Worm (Caenorhabditis elegans) whole organism, mixed stage, embryonic: ENCODE measurements around the gene Y82E9BR.22.
"Not testable (repeated sequence)": the region's sequence is repeated elsewhere in the genome, so short reads cannot be mapped to it uniquely, and the experiment has no call there.

Source experiments
- M03D4.4 ChIP-seq: sonication (generic microtip); optimal IDR thresholded peaks from 2 replicates; lab custom pipeline; 2017; ENCODE audit warnings: mild to moderate bottlenecking, missing genetic modification characterization, missing compliant biosample characterization
- elt-1 ChIP-seq: sonication (generic microtip); optimal IDR thresholded peaks from 2 replicates; lab custom pipeline; 2017; ENCODE audit warnings: missing genetic modification characterization, mild to moderate bottlenecking, missing compliant biosample characterization, antibody characterized with exemption, moderate library complexity, borderline replicate concordance; ENCODE audit not compliant: insufficient read depth
- ham-2 ChIP-seq: fragments of 200-800 bp; sonication (Bioruptor generic); optimal IDR thresholded peaks from 2 replicates; lab custom pipeline; 2018; ENCODE audit warnings: mild to moderate bottlenecking, missing genetic modification characterization, missing compliant biosample characterization
- nhr-12 ChIP-seq: fragments of 150-350 bp; optimal IDR thresholded peaks from 2 replicates; lab custom pipeline; 2014; ENCODE audit warnings: missing biosample characterization, missing genetic modification characterization
- nhr-76 ChIP-seq: sonication (generic microtip); optimal IDR thresholded peaks from 2 replicates; lab custom pipeline; 2017; ENCODE audit warnings: missing biosample characterization, missing genetic modification characterization
- pha-4 ChIP-seq: fragments of 150-350 bp; optimal IDR thresholded peaks from 2 replicates; lab custom pipeline; 2018; ENCODE audit warnings: missing biosample characterization, missing genetic modification reagents, missing genetic modification characterization
- snpc-4 ChIP-seq: fragments of 150-350 bp; optimal IDR thresholded peaks from 2 replicates; lab custom pipeline; 2014; ENCODE audit warnings: missing biosample characterization, missing genetic modification characterization
- unc-62 ChIP-seq: fragments of 150-350 bp; optimal IDR thresholded peaks from 2 replicates; lab custom pipeline; 2014; ENCODE audit warnings: missing biosample characterization, missing genetic modification reagents, missing genetic modification characterization
- ztf-11 ChIP-seq: fragments of 150-350 bp; optimal IDR thresholded peaks from 2 replicates; lab custom pipeline; 2014; ENCODE audit warnings: missing biosample characterization, missing genetic modification characterization

DNA sequence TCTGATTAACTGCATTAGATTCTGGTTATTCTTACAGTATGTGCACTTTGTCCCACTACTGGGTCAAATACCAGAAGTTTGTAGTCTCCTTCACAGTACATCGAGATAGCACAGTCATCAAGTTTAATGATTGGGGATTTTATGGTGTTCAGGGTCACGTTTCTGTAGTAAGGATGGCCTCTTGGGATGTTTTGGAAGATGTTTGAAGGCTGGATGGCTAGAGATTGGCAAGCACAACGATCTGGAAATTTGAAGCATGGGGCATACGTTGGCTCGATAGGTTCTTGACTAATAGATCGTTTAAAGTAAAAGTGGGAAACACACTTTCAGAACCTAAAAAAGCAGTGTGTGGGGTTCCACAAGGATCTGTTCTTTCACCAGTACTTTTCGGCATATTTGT is 51.1 kb downstream of the Y82E9BR.22 start, which contains the start of gene Y82E9BR.8:
- TF ChIP-seq elt-1 (tag; lab: Kevin White, UChicago); ztf-11 (tag; lab: Kevin White, UChicago); snpc-4 (tag; lab: Kevin White, UChicago); pha-4 (tag; lab: Kevin White, UChicago); nhr-76 (tag; lab: Kevin White, UChicago); nhr-12 (tag; lab: Kevin White, UChicago); unc-62; M03D4.4 (tag; lab: Kevin White, UChicago); ham-2 (GFP tag; lab: Kevin White, UChicago): not testable (repeated sequence)
